Worm (Caenorhabditis elegans) whole organism, L2 larva: ENCODE measurements around the gene fbxa-157.

Source experiments
- blmp-1 ChIP-seq: sonication (generic microtip); optimal IDR thresholded peaks from 2 replicates; lab custom pipeline; 2017; ENCODE audit warnings: missing genetic modification characterization, mild to moderate bottlenecking, missing compliant biosample characterization, antibody characterized with exemption, moderate library complexity; ENCODE audit not compliant: insufficient read depth
- ceh-82 ChIP-seq: fragments of 150-350 bp; optimal IDR thresholded peaks from 2 replicates; lab custom pipeline; 2014; ENCODE audit warnings: missing biosample characterization, missing genetic modification characterization
- egl-27 ChIP-seq: sonication (generic microtip); optimal IDR thresholded peaks from 3 replicates; lab custom pipeline; 2017; ENCODE audit warnings: missing biosample characterization, missing genetic modification reagents, missing genetic modification characterization
- nhr-237 ChIP-seq: fragments of 150-350 bp; optimal IDR thresholded peaks from 2 replicates; lab custom pipeline; 2014; ENCODE audit warnings: missing biosample characterization, missing genetic modification characterization
- nhr-6 ChIP-seq: fragments of 150-350 bp; optimal IDR thresholded peaks from 2 replicates; lab custom pipeline; 2014; ENCODE audit warnings: missing biosample characterization, missing genetic modification characterization
- sem-4 ChIP-seq: fragments of 150-350 bp; optimal IDR thresholded peaks from 2 replicates; lab custom pipeline; 2014; ENCODE audit warnings: missing biosample characterization, missing genetic modification reagents, missing genetic modification characterization
- unc-62 ChIP-seq: fragments of 150-350 bp; optimal IDR thresholded peaks from 2 replicates; lab custom pipeline; 2014; ENCODE audit warnings: missing biosample characterization, missing genetic modification reagents, missing genetic modification characterization

DNA sequence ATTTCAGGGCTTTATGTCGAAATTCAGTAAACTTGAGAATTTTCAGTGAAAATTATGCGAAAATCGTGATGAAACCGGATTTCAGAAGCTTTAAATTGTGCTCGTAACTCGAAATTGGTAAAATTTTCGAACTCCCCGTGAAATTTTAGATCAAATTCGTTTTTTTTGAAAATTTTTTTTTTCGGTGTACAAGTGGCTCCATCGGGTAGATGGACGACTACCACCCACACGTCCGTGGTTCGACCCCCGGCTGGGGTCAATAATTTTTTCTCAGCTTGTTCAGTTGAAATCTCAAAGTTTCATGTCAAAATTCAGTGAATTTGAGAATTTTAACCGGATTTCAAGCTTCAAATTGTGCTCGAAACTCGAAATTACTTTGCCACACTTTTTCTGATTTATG is 36.3 kb downstream of the fbxa-157 start:
- TF ChIP-seq nhr-237 (tag; lab: Kevin White, UChicago) (no peak), sem-4 (tag; lab: Kevin White, UChicago) (no peak), ceh-82 (no peak), blmp-1 (tag; lab: Kevin White, UChicago) (no peak), egl-27 (tag; lab: Kevin White, UChicago) (no peak), unc-62 (GFP tag; lab: Kevin White, UChicago) (no peak), nhr-6 (tag; lab: Kevin White, UChicago) (no peak)
